Worm (Caenorhabditis elegans) whole organism, L1 larva: Measurements from ENCODE around the gene M199.7.

ENCODE experiments used
- C16A3.4 ChIP-seq: fragments of 150-350 bp; optimal IDR thresholded peaks from 2 replicates; lab custom pipeline; 2014; ENCODE audit warnings: missing biosample characterization, missing genetic modification characterization
- C34B4.2 ChIP-seq: sonication (generic microtip); optimal IDR thresholded peaks from 2 replicates; lab custom pipeline; 2017; ENCODE audit warnings: mild to moderate bottlenecking, missing genetic modification characterization, missing compliant biosample characterization
- aha-1 ChIP-seq: fragments of 150-350 bp; optimal IDR thresholded peaks from 2 replicates; lab custom pipeline; 2014; ENCODE audit warnings: missing biosample characterization, missing genetic modification characterization
- aly-2 ChIP-seq: fragments of 150-350 bp; optimal IDR thresholded peaks from 2 replicates; lab custom pipeline; 2014; ENCODE audit warnings: missing biosample characterization, missing genetic modification characterization
- ceh-63 ChIP-seq: fragments of 200-800 bp; sonication (Bioruptor generic); optimal IDR thresholded peaks from 2 replicates; lab custom pipeline; 2018; ENCODE audit warnings: mild to moderate bottlenecking, missing genetic modification characterization, missing compliant biosample characterization
- ceh-90 ChIP-seq: sonication (generic microtip); optimal IDR thresholded peaks from 2 replicates; lab custom pipeline; 2016; ENCODE audit warnings: missing genetic modification characterization, missing compliant biosample characterization
- dpl-1 ChIP-seq, 3 experiments: fragments of 150-350 bp in 2 of 3; sonication (generic microtip) in 1 of 3; optimal IDR thresholded peaks; 2 replicates each; lab custom pipeline; 2014 to 2017; ENCODE audit warnings: missing biosample characterization in 3 of 3, missing genetic modification characterization in 3 of 3, missing genetic modification reagents in 3 of 3
- dsc-1 ChIP-seq: sonication (generic microtip); optimal IDR thresholded peaks from 2 replicates; lab custom pipeline; 2016; ENCODE audit warnings: mild to moderate bottlenecking, missing genetic modification characterization, missing compliant biosample characterization
- fkh-8 ChIP-seq: sonication (generic microtip); optimal IDR thresholded peaks from 2 replicates; lab custom pipeline; 2016; ENCODE audit warnings: mild to moderate bottlenecking, missing genetic modification characterization, missing compliant biosample characterization
- fos-1 ChIP-seq: fragments of 150-350 bp; optimal IDR thresholded peaks from 2 replicates; lab custom pipeline; 2014; ENCODE audit warnings: missing biosample characterization, missing genetic modification characterization
- isw-1 ChIP-seq: fragments of 200-800 bp; sonication (Bioruptor generic); IDR thresholded peaks from 2 replicates; pipeline ENCODE4 v1.3.6; 2022; ENCODE audit warnings: missing genetic modification characterization, missing compliant biosample characterization
- jun-1 ChIP-seq: fragments of 150-350 bp; optimal IDR thresholded peaks from 2 replicates; lab custom pipeline; 2014; ENCODE audit warnings: missing biosample characterization, missing genetic modification reagents, missing genetic modification characterization
- lin-14 ChIP-seq: fragments of 200-800 bp; sonication (Bioruptor generic); optimal IDR thresholded peaks from 2 replicates; lab custom pipeline; 2018; ENCODE audit warnings: mild to moderate bottlenecking, missing genetic modification characterization, moderate library complexity, missing compliant biosample characterization
- lin-15B ChIP-seq: fragments of 150-350 bp; sonication (generic microtip); optimal IDR thresholded peaks from 3 replicates; lab custom pipeline; 2014; ENCODE audit warnings: missing biosample characterization, missing genetic modification characterization
- lin-39 ChIP-seq: fragments of 150-350 bp; optimal IDR thresholded peaks from 2 replicates; lab custom pipeline; 2014; ENCODE audit warnings: missing biosample characterization, missing genetic modification reagents, missing genetic modification characterization
- mab-9 ChIP-seq: fragments of 200-800 bp; sonication (Bioruptor generic); IDR thresholded peaks from 2 replicates; pipeline ENCODE4 v1.3.6; 2022; ENCODE audit warnings: missing genetic modification reagents, missing genetic modification characterization, missing compliant biosample characterization
- nhr-71 ChIP-seq: sonication (generic microtip); optimal IDR thresholded peaks from 2 replicates; lab custom pipeline; 2016; ENCODE audit warnings: mild to moderate bottlenecking, missing genetic modification characterization, moderate library complexity, missing compliant biosample characterization
- sup-37 ChIP-seq: fragments of 200-800 bp; sonication (Bioruptor generic); optimal IDR thresholded peaks from 2 replicates; lab custom pipeline; 2018; ENCODE audit warnings: mild to moderate bottlenecking, missing genetic modification characterization, missing compliant biosample characterization
- tlp-1 ChIP-seq: fragments of 150-350 bp; optimal IDR thresholded peaks from 2 replicates; lab custom pipeline; 2014; ENCODE audit warnings: missing biosample characterization, missing genetic modification characterization
- unc-30 ChIP-seq: sonication (generic microtip); optimal IDR thresholded peaks from 2 replicates; lab custom pipeline; 2017; ENCODE audit warnings: missing biosample characterization, missing genetic modification characterization
- unc-62 ChIP-seq: fragments of 150-350 bp; optimal IDR thresholded peaks from 2 replicates; lab custom pipeline; 2014; ENCODE audit warnings: missing biosample characterization, missing genetic modification reagents, missing genetic modification characterization
- unc-86 ChIP-seq: sonication (generic microtip); optimal IDR thresholded peaks from 2 replicates; lab custom pipeline; 2016; ENCODE audit warnings: missing genetic modification characterization, missing compliant biosample characterization
- xbp-1 ChIP-seq: sonication (generic microtip); optimal IDR thresholded peaks from 2 replicates; lab custom pipeline; 2016; ENCODE audit warnings: missing genetic modification characterization, missing compliant biosample characterization
- ztf-11 ChIP-seq, 2 experiments: sonication (generic microtip); optimal IDR thresholded peaks; 2 replicates each; lab custom pipeline; 2016 to 2017; ENCODE audit warnings: missing genetic modification characterization in 2 of 2, missing biosample characterization in 1 of 2, missing compliant biosample characterization in 1 of 2

M199.7 gene

ce11 chrIV:15165602-15166001 is 42.6 kb downstream of the M199.7 start:
- TF ChIP-seq lin-15B, result no peak
- TF ChIP-seq sup-37, result no peak
- no peak for TF ChIP-seq lin-39
- TF ChIP-seq xbp-1 (tag; lab: Kevin White, UChicago), result no peak
- no peak for TF ChIP-seq ceh-90 (tag; lab: Kevin White, UChicago)
- no peak for TF ChIP-seq unc-62 (GFP tag; lab: Kevin White, UChicago)
- TF ChIP-seq unc-86 (tag; lab: Kevin White, UChicago), result no peak
- TF ChIP-seq nhr-71 (tag; lab: Kevin White, UChicago), result no peak
- TF ChIP-seq fos-1 (tag; lab: Kevin White, UChicago), result no peak
- TF ChIP-seq dsc-1, result no peak
- no peak for TF ChIP-seq ceh-63
- no peak for TF ChIP-seq aha-1 (tag; lab: Kevin White, UChicago)
- no peak for TF ChIP-seq ztf-11 (tag; optimal IDR thresholded peaks at IDR 0.05; lab: Kevin White, UChicago)

ce11 chrIV:15168442-15168841 is 45.5 kb downstream of the M199.7 start:
- no peak for TF ChIP-seq unc-62 (GFP tag; lab: Kevin White, UChicago)
- no peak for TF ChIP-seq tlp-1 (tag; lab: Kevin White, UChicago)
- no peak for TF ChIP-seq sup-37
- no peak for TF ChIP-seq C16A3.4 (tag; lab: Kevin White, UChicago)
- TF ChIP-seq mab-9 (GFP tag; lab: Robert Waterston, UW), result no peak
- TF ChIP-seq fkh-8, result no peak
- no peak for TF ChIP-seq jun-1 (tag; lab: Kevin White, UChicago)
- TF ChIP-seq C34B4.2 (tag; lab: Kevin White, UChicago), result no peak
- TF ChIP-seq lin-14 (GFP tag; lab: Kevin White, UChicago), result no peak
- TF ChIP-seq dpl-1 (GFP tag; optimal IDR thresholded peaks at IDR 0.05; lab: Kevin White, UChicago), result no peak
- no peak for TF ChIP-seq unc-30
- no peak for TF ChIP-seq ceh-63
- TF ChIP-seq xbp-1 (tag; lab: Kevin White, UChicago), result no peak
- no peak for TF ChIP-seq isw-1 (GFP tag; lab: Robert Waterston, UW)
- no peak for TF ChIP-seq aly-2 (tag; lab: Kevin White, UChicago)
